Fruit fly (Drosophila melanogaster): ENCODE results near the gene Raf.
A peak's percentile ranks its signal among the peaks of the same experiment; 100 is the strongest.

The Raf gene

dm6 chrX:2383121-2383848 is 88.0 kb downstream of the Raf start (continued):
- TF ChIP-seq CG7368 (GFP tag; optimal IDR thresholded peaks at IDR 0.05) (no peak), CG11762 (GFP tag; optimal IDR thresholded peaks at IDR 0.05; ENCODE audit: insufficient read depth) (no peak), Eip75B (GFP tag; optimal IDR thresholded peaks at IDR 0.05) (peak; percentile 21)

dm6 chrX:2387579-2388362 is 92.5 kb downstream of the Raf start, which contains the start of gene PsGEF:
Gene PsGEF, minus strand, starts transcription at chrX:2387664.
- no peak for TF ChIP-seq Hr4 (GFP tag; optimal IDR thresholded peaks at IDR 0.05)
- no peak for TF ChIP-seq spab (GFP tag; optimal IDR thresholded peaks at IDR 0.05)
- no peak for TF ChIP-seq pdm3 (GFP tag; optimal IDR thresholded peaks at IDR 0.05)
- no peak for TF ChIP-seq topi (GFP tag; optimal IDR thresholded peaks at IDR 0.05)
- TF ChIP-seq CG1621 (tag; optimal IDR thresholded peaks at IDR 0.05) = no peak
- peak; percentile 3 for TF ChIP-seq fkh (GFP tag; optimal IDR thresholded peaks at IDR 0.05)
